Worm (Caenorhabditis elegans) whole organism, early embryonic: Measurements from ENCODE around the gene C06E4.6.

Source experiments
- B0310.2 ChIP-seq: sonication (generic microtip); optimal IDR thresholded peaks from 2 replicates; lab custom pipeline; 2016; ENCODE audit warnings: mild to moderate bottlenecking, missing genetic modification characterization, missing compliant biosample characterization
- F13C5.2 ChIP-seq: sonication (generic microtip); optimal IDR thresholded peaks from 2 replicates; lab custom pipeline; 2017; ENCODE audit warnings: mild to moderate bottlenecking, missing genetic modification characterization, inconsistent platforms, missing compliant biosample characterization
- aly-1 ChIP-seq: sonication (generic microtip); optimal IDR thresholded peaks from 2 replicates; lab custom pipeline; 2016; ENCODE audit warnings: missing genetic modification characterization, missing compliant biosample characterization
- ama-1 ChIP-seq: fragments of 150-350 bp; optimal IDR thresholded peaks from 2 replicates; lab custom pipeline; 2014
- ceh-13 ChIP-seq: fragments of 200-800 bp; sonication (Bioruptor generic); optimal IDR thresholded peaks from 2 replicates; lab custom pipeline; 2018; ENCODE audit warnings: mild to moderate bottlenecking, missing genetic modification characterization, missing compliant biosample characterization
- ceh-36 ChIP-seq: sonication (generic microtip); optimal IDR thresholded peaks from 2 replicates; lab custom pipeline; 2016; ENCODE audit warnings: missing genetic modification characterization, inconsistent platforms, missing compliant biosample characterization
- ets-7 ChIP-seq: sonication (generic microtip); optimal IDR thresholded peaks from 2 replicates; lab custom pipeline; 2016; ENCODE audit warnings: missing genotype, missing genetic modification characterization, missing compliant biosample characterization
- flt-1 ChIP-seq: fragments of 200-800 bp; sonication (Bioruptor generic); IDR thresholded peaks from 2 replicates; pipeline ENCODE4 v1.3.6; 2022; ENCODE audit warnings: missing genetic modification characterization, missing compliant biosample characterization
- hmbx-1 ChIP-seq: sonication (generic microtip); optimal IDR thresholded peaks from 2 replicates; lab custom pipeline; 2016; ENCODE audit warnings: mild to moderate bottlenecking, missing genetic modification characterization, missing compliant biosample characterization
- hmg-4 ChIP-seq: fragments of 200-800 bp; sonication (Bioruptor generic); optimal IDR thresholded peaks from 2 replicates; lab custom pipeline; 2018; ENCODE audit warnings: mild to moderate bottlenecking, missing genetic modification characterization, missing compliant biosample characterization
- hnd-1 ChIP-seq: sonication (generic microtip); optimal IDR thresholded peaks from 2 replicates; lab custom pipeline; 2016; ENCODE audit warnings: missing genetic modification characterization, missing compliant biosample characterization
- pes-1 ChIP-seq: fragments of 200-800 bp; sonication (Bioruptor generic); IDR thresholded peaks from 2 replicates; pipeline ENCODE4 v1.3.6; 2022; ENCODE audit warnings: missing genetic modification reagents, missing genetic modification characterization, missing compliant biosample characterization
- scrt-1 ChIP-seq: fragments of 200-800 bp; sonication (Bioruptor generic); IDR thresholded peaks from 2 replicates; pipeline ENCODE4 v1.3.6; 2022; ENCODE audit warnings: missing genetic modification characterization, missing compliant biosample characterization
- sea-1 ChIP-seq: fragments of 200-800 bp; sonication (Bioruptor generic); conservative IDR thresholded peaks from 2 replicates; pipeline ENCODE4 v1.3.6; 2022; ENCODE audit warnings: missing genetic modification characterization, missing compliant biosample characterization
- tbx-11 ChIP-seq: fragments of 200-800 bp; sonication (Bioruptor generic); IDR thresholded peaks from 2 replicates; pipeline ENCODE4 v1.3.6; 2022; ENCODE audit warnings: missing genetic modification characterization, missing compliant biosample characterization
- tbx-37 ChIP-seq: fragments of 200-800 bp; sonication (Bioruptor generic); conservative IDR thresholded peaks from 2 replicates; pipeline ENCODE4 v1.3.6; 2022; ENCODE audit warnings: missing genetic modification reagents, missing genetic modification characterization, missing compliant biosample characterization
- tra-4 ChIP-seq: sonication (generic microtip); optimal IDR thresholded peaks from 2 replicates; lab custom pipeline; 2017; ENCODE audit warnings: missing genetic modification characterization, missing compliant biosample characterization

Gene C06E4.6

DNA sequence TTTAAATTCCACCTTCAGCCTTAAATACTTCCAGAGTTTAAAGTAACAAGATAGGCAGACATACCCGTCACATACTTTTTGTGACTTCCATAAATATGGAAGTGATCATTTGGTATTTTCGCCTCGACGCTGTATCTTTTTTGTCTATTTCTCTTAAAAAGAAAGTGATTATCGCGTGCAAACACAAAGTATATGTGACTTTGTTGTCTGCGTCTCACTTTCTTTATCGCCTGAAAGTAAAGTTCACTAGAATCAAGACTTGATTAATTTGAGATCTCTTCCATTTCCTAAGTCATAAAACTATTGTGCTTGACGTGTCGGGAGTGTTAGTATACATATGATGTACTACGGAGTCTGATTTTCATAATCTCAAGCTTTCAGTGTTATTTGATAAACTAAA lies at the start of gene C06E4.6:
Gene C06E4.6, minus strand, starts transcription at position 51 of the 400 bp plus-strand sequence.
- TF ChIP-seq ceh-13 (GFP tag; lab: Kevin White, UChicago) (no peak), scrt-1 (GFP tag; lab: Robert Waterston, UW) (no peak), tbx-37 (GFP tag; lab: Robert Waterston, UW) (no peak), aly-1 (tag; lab: Kevin White, UChicago) (no peak), F13C5.2 (tag; lab: Kevin White, UChicago) (no peak), hmg-4 (no peak), ets-7 (no peak), sea-1 (GFP tag; lab: Robert Waterston, UW) (no peak), ceh-36 (tag; lab: Kevin White, UChicago) (no peak), tbx-11 (GFP tag; lab: Robert Waterston, UW) (no peak), hmbx-1 (tag; lab: Kevin White, UChicago) (no peak), pes-1 (no peak), hnd-1 (tag; lab: Kevin White, UChicago) (no peak), ama-1 (lab: Kevin White, UChicago) (no peak), B0310.2 (tag; lab: Kevin White, UChicago) (no peak), flt-1 (GFP tag; lab: Robert Waterston, UW) (no peak), tra-4 (tag; lab: Kevin White, UChicago) (no peak)

DNA sequence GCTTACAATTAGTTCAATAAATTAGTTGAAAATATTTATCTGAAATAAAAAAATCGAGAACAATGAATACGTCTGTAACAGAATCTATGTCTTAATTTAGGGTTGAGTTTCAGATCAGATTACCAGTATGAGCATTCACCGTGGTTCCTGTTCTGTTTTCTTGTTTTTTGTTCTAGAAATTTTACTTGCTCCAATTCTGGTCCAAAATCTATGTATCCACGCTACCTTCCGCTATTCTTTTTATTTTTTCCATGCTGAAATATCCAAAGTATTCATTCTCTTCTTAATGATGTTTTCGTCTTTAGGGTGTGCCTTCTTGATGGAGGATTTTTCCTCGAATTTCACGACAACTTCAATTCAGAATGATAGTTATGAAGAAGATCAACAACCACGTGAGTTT lies 47.2 kb upstream of the C06E4.6 start, which contains the start of gene npr-27:
Gene npr-27, plus strand, starts transcription at position 301 of the 400 bp plus-strand sequence.
- TF ChIP-seq pes-1 (no peak), aly-1 (tag; lab: Kevin White, UChicago) (no peak), F13C5.2 (tag; lab: Kevin White, UChicago) (no peak), tra-4 (tag; lab: Kevin White, UChicago) (no peak), hnd-1 (tag; lab: Kevin White, UChicago) (no peak), scrt-1 (GFP tag; lab: Robert Waterston, UW) (no peak), tbx-37 (GFP tag; lab: Robert Waterston, UW) (no peak), tbx-11 (GFP tag; lab: Robert Waterston, UW) (no peak), flt-1 (GFP tag; lab: Robert Waterston, UW) (no peak), hmbx-1 (tag; lab: Kevin White, UChicago) (no peak)

DNA sequence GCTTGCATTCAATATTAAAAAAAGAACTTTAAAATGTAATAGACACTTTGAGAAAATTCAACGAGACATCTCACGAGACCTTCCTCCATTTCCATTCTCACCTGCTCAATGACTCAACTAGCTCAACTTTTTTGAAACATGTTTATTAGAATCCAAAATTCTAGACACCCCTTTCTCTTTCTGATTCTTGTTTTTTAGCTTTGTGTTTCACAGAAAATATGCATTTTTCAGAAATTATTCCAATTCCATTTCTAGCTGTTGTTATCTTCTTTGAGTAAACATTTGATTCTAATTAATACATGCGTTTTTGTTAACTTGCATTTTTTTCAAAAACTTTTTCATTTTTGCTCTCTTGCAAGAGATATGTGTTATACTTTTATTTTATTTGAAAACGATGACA lies 43.4 kb upstream of the C06E4.6 start:
- TF ChIP-seq sea-1 (GFP tag; lab: Robert Waterston, UW) = no peak
- no peak for TF ChIP-seq pes-1

- TF ChIP-seq ceh-36 (tag; lab: Kevin White, UChicago) (no peak), tra-4 (tag; lab: Kevin White, UChicago) (no peak), flt-1 (GFP tag; lab: Robert Waterston, UW) (no peak), hmg-4 (no peak), ama-1 (lab: Kevin White, UChicago) (no peak), pes-1 (no peak), aly-1 (tag; lab: Kevin White, UChicago) (no peak), F13C5.2 (tag; lab: Kevin White, UChicago) (no peak), scrt-1 (GFP tag; lab: Robert Waterston, UW) (no peak), ceh-13 (GFP tag; lab: Kevin White, UChicago) (no peak), tbx-37 (GFP tag; lab: Robert Waterston, UW) (no peak), hmbx-1 (tag; lab: Kevin White, UChicago) (no peak), tbx-11 (GFP tag; lab: Robert Waterston, UW) (no peak), sea-1 (GFP tag; lab: Robert Waterston, UW) (no peak), ets-7 (no peak), B0310.2 (tag; lab: Kevin White, UChicago) (no peak), hnd-1 (tag; lab: Kevin White, UChicago) (no peak)
Observed at ce11 chrIV:7294121-7294520, 36.0 kb upstream of the C06E4.6 start, which contains the start of gene F42C5.5. F42C5.5 (minus strand) TSS chrIV:7294221.

- TF ChIP-seq tbx-11 (GFP tag; lab: Robert Waterston, UW) (no peak), tbx-37 (GFP tag; lab: Robert Waterston, UW) (no peak), scrt-1 (GFP tag; lab: Robert Waterston, UW) (no peak), B0310.2 (tag; lab: Kevin White, UChicago) (no peak), ceh-36 (tag; lab: Kevin White, UChicago) (no peak), sea-1 (GFP tag; lab: Robert Waterston, UW) (no peak), pes-1 (no peak), ama-1 (lab: Kevin White, UChicago) (no peak), hmg-4 (no peak), hnd-1 (tag; lab: Kevin White, UChicago) (no peak), aly-1 (tag; lab: Kevin White, UChicago) (no peak), F13C5.2 (tag; lab: Kevin White, UChicago) (no peak), flt-1 (GFP tag; lab: Robert Waterston, UW) (no peak)
Observed at ce11 chrIV:7291957-7292356, 33.9 kb upstream of the C06E4.6 start, which contains the start of gene F42C5.4. F42C5.4 (minus strand) TSS chrIV:7292127.

- TF ChIP-seq F13C5.2 (tag; lab: Kevin White, UChicago) (no peak), hnd-1 (tag; lab: Kevin White, UChicago) (no peak), tbx-11 (GFP tag; lab: Robert Waterston, UW) (no peak), ceh-36 (tag; lab: Kevin White, UChicago) (no peak), B0310.2 (tag; lab: Kevin White, UChicago) (no peak), hmbx-1 (tag; lab: Kevin White, UChicago) (no peak), hmg-4 (no peak), pes-1 (no peak), aly-1 (tag; lab: Kevin White, UChicago) (no peak), ama-1 (lab: Kevin White, UChicago) (no peak)
Observed at ce11 chrIV:7291066-7291465, 33.0 kb upstream of the C06E4.6 start.

- TF ChIP-seq tbx-37 (GFP tag; lab: Robert Waterston, UW) (no peak), aly-1 (tag; lab: Kevin White, UChicago) (no peak), ceh-13 (GFP tag; lab: Kevin White, UChicago) (no peak), pes-1 (no peak), ceh-36 (tag; lab: Kevin White, UChicago) (no peak), flt-1 (GFP tag; lab: Robert Waterston, UW) (no peak), ama-1 (lab: Kevin White, UChicago) (no peak), scrt-1 (GFP tag; lab: Robert Waterston, UW) (no peak), F13C5.2 (tag; lab: Kevin White, UChicago) (no peak), sea-1 (GFP tag; lab: Robert Waterston, UW) (no peak), hmbx-1 (tag; lab: Kevin White, UChicago) (no peak)
Observed at ce11 chrIV:7287474-7287873, 29.4 kb upstream of the C06E4.6 start, which contains the start of gene F42C5.3. F42C5.3 (minus strand) TSS chrIV:7287574.
